Worm (Caenorhabditis elegans) whole organism, L3 larva: ENCODE data around the gene sre-20.

Experiments
- R02D3.7 ChIP-seq: fragments of 150-350 bp; optimal IDR thresholded peaks from 2 replicates; lab custom pipeline; 2014; ENCODE audit warnings: missing biosample characterization, missing genetic modification characterization
- aly-2 ChIP-seq: fragments of 150-350 bp; optimal IDR thresholded peaks from 2 replicates; lab custom pipeline; 2014; ENCODE audit warnings: missing biosample characterization, missing genetic modification characterization
- ceh-16 ChIP-seq: sonication (generic microtip); optimal IDR thresholded peaks from 2 replicates; lab custom pipeline; 2017; ENCODE audit warnings: missing biosample characterization, missing genetic modification characterization
- ceh-28 ChIP-seq: fragments of 150-350 bp; optimal IDR thresholded peaks from 2 replicates; lab custom pipeline; 2014; ENCODE audit warnings: missing biosample characterization, missing genetic modification reagents, missing genetic modification characterization
- ceh-82 ChIP-seq: fragments of 150-350 bp; optimal IDR thresholded peaks from 2 replicates; lab custom pipeline; 2014; ENCODE audit warnings: missing biosample characterization, missing genetic modification characterization
- ceh-9 ChIP-seq: sonication (generic microtip); optimal IDR thresholded peaks from 2 replicates; lab custom pipeline; 2018; ENCODE audit warnings: missing biosample characterization, missing genetic modification characterization
- daf-12 ChIP-seq: fragments of 150-350 bp; optimal IDR thresholded peaks from 2 replicates; lab custom pipeline; 2014; ENCODE audit warnings: missing biosample characterization, missing genetic modification reagents, missing genetic modification characterization
- egl-5 ChIP-seq: fragments of 150-350 bp; optimal IDR thresholded peaks from 2 replicates; lab custom pipeline; 2017; ENCODE audit warnings: missing biosample characterization, missing genetic modification reagents, missing genetic modification characterization, inconsistent platforms
- elt-1 ChIP-seq: fragments of 150-350 bp; optimal IDR thresholded peaks from 2 replicates; lab custom pipeline; 2014; ENCODE audit warnings: missing biosample characterization, missing genetic modification characterization
- elt-2 ChIP-seq: sonication (generic microtip); optimal IDR thresholded peaks from 2 replicates; lab custom pipeline; 2016; ENCODE audit warnings: missing genetic modification reagents, mild to moderate bottlenecking, missing genetic modification characterization, missing compliant biosample characterization
- elt-3 ChIP-seq, 3 experiments: fragments of 150-350 bp in 1 of 3; sonication (generic microtip) in 2 of 3; optimal IDR thresholded peaks; 2 replicates in 2 of 3; 4 replicates in 1 of 3; lab custom pipeline; 2014 to 2017; ENCODE audit warnings: missing biosample characterization in 3 of 3, missing genetic modification characterization in 3 of 3
- fos-1 ChIP-seq: fragments of 150-350 bp; optimal IDR thresholded peaks from 2 replicates; lab custom pipeline; 2014; ENCODE audit warnings: missing biosample characterization, missing genetic modification characterization
- jun-1 ChIP-seq: fragments of 150-350 bp; optimal IDR thresholded peaks from 2 replicates; lab custom pipeline; 2014; ENCODE audit warnings: missing biosample characterization, missing genetic modification reagents, missing genetic modification characterization
- lin-15B ChIP-seq: fragments of 150-350 bp; optimal IDR thresholded peaks from 2 replicates; lab custom pipeline; 2014; ENCODE audit warnings: missing biosample characterization, missing genetic modification characterization
- lin-39 ChIP-seq: fragments of 150-350 bp; optimal IDR thresholded peaks from 2 replicates; lab custom pipeline; 2018; ENCODE audit warnings: missing biosample characterization, missing genetic modification reagents, missing genetic modification characterization
- lsy-12 ChIP-seq: sonication (generic microtip); optimal IDR thresholded peaks from 2 replicates; lab custom pipeline; 2016; ENCODE audit warnings: mild to moderate bottlenecking, missing genetic modification characterization, missing compliant biosample characterization
- nfya-1 ChIP-seq: sonication (generic microtip); optimal IDR thresholded peaks from 2 replicates; lab custom pipeline; 2017; ENCODE audit warnings: missing genetic modification characterization, mild to moderate bottlenecking, missing compliant biosample characterization, antibody characterized with exemption, moderate library complexity; ENCODE audit not compliant: insufficient read depth
- nhr-11 ChIP-seq: fragments of 150-350 bp; optimal IDR thresholded peaks from 2 replicates; lab custom pipeline; 2014; ENCODE audit warnings: missing biosample characterization, missing genetic modification characterization
- nhr-23 ChIP-seq: fragments of 150-350 bp; optimal IDR thresholded peaks from 2 replicates; lab custom pipeline; 2014; ENCODE audit warnings: missing biosample characterization, missing genetic modification reagents, missing genetic modification characterization
- pha-4 ChIP-seq: fragments of 150-350 bp; optimal IDR thresholded peaks from 2 replicates; lab custom pipeline; 2014; ENCODE audit warnings: missing biosample characterization, missing genetic modification reagents, missing genetic modification characterization
- pqm-1 ChIP-seq: fragments of 150-350 bp; optimal IDR thresholded peaks from 2 replicates; lab custom pipeline; 2017; ENCODE audit warnings: missing biosample characterization, missing genetic modification characterization, inconsistent platforms
- skn-1 ChIP-seq: fragments of 150-350 bp; optimal IDR thresholded peaks from 2 replicates; lab custom pipeline; 2014; ENCODE audit warnings: missing biosample characterization, missing genetic modification characterization
- unc-39 ChIP-seq: sonication (generic microtip); optimal IDR thresholded peaks from 4 replicates; lab custom pipeline; 2017; ENCODE audit warnings: missing biosample characterization, missing genetic modification characterization
- zag-1 ChIP-seq: fragments of 150-350 bp; optimal IDR thresholded peaks from 2 replicates; lab custom pipeline; 2014; ENCODE audit warnings: missing biosample characterization, missing genetic modification characterization
- ztf-11 ChIP-seq: fragments of 150-350 bp; optimal IDR thresholded peaks from 2 replicates; lab custom pipeline; 2014; ENCODE audit warnings: missing biosample characterization, missing genetic modification characterization

Gene sre-20

DNA sequence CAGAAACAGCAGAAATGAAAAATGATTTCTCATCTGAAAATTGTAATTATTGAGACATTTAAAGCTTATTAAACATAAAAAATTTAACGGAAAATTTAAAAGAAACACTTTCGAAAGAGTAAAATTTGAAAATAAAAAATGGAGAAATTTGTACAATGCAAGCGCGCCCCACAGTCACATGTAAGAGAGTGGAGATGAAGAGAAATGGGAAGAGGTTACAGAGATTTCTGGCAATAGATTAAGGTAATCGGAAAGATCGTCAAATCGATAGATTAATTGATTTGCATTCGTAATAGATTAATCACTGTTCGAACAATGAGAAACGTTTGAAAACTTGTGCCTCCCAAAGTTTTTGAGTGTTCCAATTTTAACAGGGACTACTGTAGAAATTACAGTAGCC lies 37.3 kb downstream of the sre-20 start, which contains the start of gene C15C8.4:
TSS of gene C15C8.4 (minus strand) at position 33 of the 400 bp plus-strand sequence.
- TF ChIP-seq ceh-28 (tag; lab: Kevin White, UChicago) (peak; percentile 18), fos-1 (tag; lab: Kevin White, UChicago) (no peak), elt-1 (tag; lab: Kevin White, UChicago) (peak; percentile 54), lsy-12 (tag; lab: Kevin White, UChicago) (no peak), elt-2 (tag; lab: Kevin White, UChicago) (no peak), lin-39 (tag; lab: Kevin White, UChicago) (no peak), nfya-1 (tag; lab: Kevin White, UChicago) (peak; percentile 6), lin-15B (tag; lab: Kevin White, UChicago) (peak; percentile 45), zag-1 (no peak), ztf-11 (no peak)

- TF ChIP-seq pqm-1 (tag; lab: Kevin White, UChicago) (peak; percentile 42), ceh-9 (tag; lab: Kevin White, UChicago) (no peak), ceh-28 (tag; lab: Kevin White, UChicago) (no peak), ceh-82 (no peak), aly-2 (tag; lab: Kevin White, UChicago) (no peak), elt-2 (tag; lab: Kevin White, UChicago) (peak; percentile 92), elt-1 (tag; lab: Kevin White, UChicago) (no peak), nhr-11 (tag; lab: Kevin White, UChicago) (no peak), daf-12 (tag; lab: Kevin White, UChicago) (no peak), lsy-12 (tag; lab: Kevin White, UChicago) (no peak), ceh-16 (tag; lab: Kevin White, UChicago) (no peak)
Measured at ce11 chrV:12744979-12745378, 39.8 kb downstream of the sre-20 start, which contains the start of gene C15C8.7. Gene C15C8.7 (minus strand): TSS chrV:12745050.

DNA sequence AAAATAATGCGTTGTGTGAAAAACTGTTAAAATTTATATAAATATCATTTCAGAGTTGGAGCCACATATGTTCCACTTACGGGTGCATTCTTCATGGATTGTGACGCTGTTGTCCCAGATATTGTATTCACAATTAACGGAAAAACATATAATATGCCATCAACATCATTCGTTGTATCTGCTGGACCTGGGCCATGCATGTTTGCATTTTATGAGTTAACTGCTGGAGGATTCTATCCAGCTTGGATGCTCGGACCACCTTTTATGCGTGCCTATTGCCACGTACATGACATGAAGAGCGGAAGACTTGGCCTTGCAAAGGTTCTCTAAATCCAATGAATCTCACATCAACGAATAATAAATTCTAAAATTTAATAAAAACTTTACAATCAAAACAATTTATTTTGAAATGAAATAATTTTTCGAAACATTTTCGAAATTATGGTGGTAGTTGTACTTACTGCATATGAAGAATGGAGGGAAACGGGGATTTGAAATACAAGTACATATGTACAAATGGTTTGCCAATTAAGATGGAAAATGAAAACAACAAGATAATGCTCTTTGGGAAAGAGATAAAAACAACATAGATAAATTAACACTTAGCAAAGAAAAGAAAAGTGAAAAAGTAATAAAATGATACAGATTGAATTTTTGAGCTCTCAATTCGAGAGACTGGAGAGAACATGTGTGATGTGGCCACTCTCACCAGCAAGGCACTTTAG lies 40.8 kb downstream of the sre-20 start:
- TF ChIP-seq elt-2 (tag; lab: Kevin White, UChicago) (peak; percentile 28), aly-2 (tag; lab: Kevin White, UChicago) (no peak)

ce11 chrV:12741684-12742083 lies 43.1 kb downstream of the sre-20 start, which contains the start of gene hrg-7:
Gene hrg-7 (plus strand): TSS chrV:12742041.
- TF ChIP-seq elt-2 (tag; lab: Kevin White, UChicago) (peak; percentile 95), nhr-23 (tag; lab: Kevin White, UChicago) (no peak), skn-1 (tag; lab: Kevin White, UChicago) (peak; percentile 62)

- TF ChIP-seq R02D3.7: no peak
- TF ChIP-seq pha-4 (tag; lab: Kevin White, UChicago): peak; percentile 19
Measured at ce11 chrV:12736166-12736753, 48.5 kb downstream of the sre-20 start, which contains the start of gene cky-1. Gene cky-1 (plus strand): TSS chrV:12736703.

- TF ChIP-seq pqm-1 (tag; lab: Kevin White, UChicago) (peak; percentile 86), pha-4 (tag; lab: Kevin White, UChicago) (peak; percentile 12), elt-3 (tag; optimal IDR thresholded peaks at IDR 0.05; lab: Kevin White, UChicago) (peak in 1 of 3 experiments; percentile 26), unc-39 (tag; lab: Kevin White, UChicago) (no peak), egl-5 (no peak), jun-1 (tag; lab: Kevin White, UChicago) (peak; percentile 54), elt-2 (tag; lab: Kevin White, UChicago) (peak; percentile 79)
Measured at ce11 chrV:12733465-12734248, 51.1 kb downstream of the sre-20 start, which contains the start of the genes dhs-21 and xbx-9. Gene dhs-21 (minus strand): TSS chrV:12733645. Gene xbx-9 (plus strand): TSS chrV:12734198.
